Fruit fly (Drosophila melanogaster) whole organism, prepupa: ENCODE results near the gene CG5382.

Experiments
- Blimp-1 ChIP-seq: fragments of 200-800 bp; sonication (Bioruptor generic); optimal IDR thresholded peaks from 3 replicates; lab custom pipeline; 2017; ENCODE audit warnings: missing biosample characterization, missing genetic modification characterization, mild to moderate bottlenecking, moderate library complexity, missing genetic modification reagents
- CG1621 ChIP-seq: fragments of 200-800 bp; sonication (Bioruptor generic); optimal IDR thresholded peaks from 3 replicates; lab custom pipeline; 2018; ENCODE audit warnings: missing biosample characterization, mild to moderate bottlenecking, missing genetic modification characterization
- Gug ChIP-seq: fragments of 200-800 bp; sonication (Bioruptor generic); IDR thresholded peaks from 2 replicates; pipeline ENCODE4 v1.3.6; 2022; ENCODE audit warnings: missing biosample characterization, missing genetic modification characterization

DNA sequence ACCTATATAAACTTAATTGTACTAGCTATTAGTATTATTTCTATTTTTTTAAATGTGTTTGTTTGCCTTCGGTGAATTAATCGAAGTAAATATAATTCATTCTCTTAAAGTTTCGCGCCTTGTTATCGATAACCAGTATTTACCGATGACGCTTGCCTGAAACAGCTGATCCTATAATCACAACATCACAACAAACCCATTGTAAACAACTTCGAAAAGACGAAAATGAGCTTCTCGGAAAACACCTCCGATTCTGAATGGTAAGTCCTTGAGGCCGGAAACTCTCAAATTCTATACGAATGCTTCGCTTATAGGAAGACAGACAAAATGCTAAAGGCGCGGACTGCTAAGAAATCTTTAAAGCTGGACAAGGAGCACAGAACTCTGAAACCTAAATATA is 14.2 kb upstream of the CG5382 start, which contains the start of gene CG34149:
- TF ChIP-seq Gug (GFP tag; lab: Robert Waterston, UW) (no peak), CG1621 (no peak), Blimp-1 (no peak)
